Worm (Caenorhabditis elegans): Measurements from ENCODE around the gene rpn-11.

rpn-11 gene

DNA sequence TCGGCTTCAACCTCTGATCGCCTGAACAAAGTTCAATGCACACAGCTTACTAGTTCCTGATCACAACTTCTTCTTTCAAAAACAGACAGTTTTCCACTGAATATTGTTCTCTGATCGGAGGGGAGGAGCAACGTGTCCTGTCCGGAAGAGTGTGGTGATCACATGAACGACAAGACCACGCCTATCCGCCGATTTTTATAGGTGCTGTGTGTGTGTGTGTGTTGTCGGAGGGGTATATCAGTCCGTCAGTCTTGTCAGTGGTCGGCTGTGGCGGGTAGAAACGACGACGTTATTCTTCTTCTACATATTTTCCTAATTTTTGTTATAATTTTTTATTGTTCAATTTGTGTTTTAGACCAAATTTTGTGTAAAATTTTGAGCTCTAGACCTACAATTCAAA is 46.4 kb upstream of the rpn-11 start (continued):
- TF ChIP-seq zip-11 (GFP tag; IDR thresholded peaks at IDR 0.05) (no peak), dve-1 (tag; optimal IDR thresholded peaks at IDR 0.05; ENCODE audit: insufficient read depth) (peak; percentile 35), nhr-48 (tag; optimal IDR thresholded peaks at IDR 0.05) (peak; percentile 56), lsy-2 (tag; optimal IDR thresholded peaks at IDR 0.05) (no peak), zip-2 (tag; optimal IDR thresholded peaks at IDR 0.05) (no peak)

DNA sequence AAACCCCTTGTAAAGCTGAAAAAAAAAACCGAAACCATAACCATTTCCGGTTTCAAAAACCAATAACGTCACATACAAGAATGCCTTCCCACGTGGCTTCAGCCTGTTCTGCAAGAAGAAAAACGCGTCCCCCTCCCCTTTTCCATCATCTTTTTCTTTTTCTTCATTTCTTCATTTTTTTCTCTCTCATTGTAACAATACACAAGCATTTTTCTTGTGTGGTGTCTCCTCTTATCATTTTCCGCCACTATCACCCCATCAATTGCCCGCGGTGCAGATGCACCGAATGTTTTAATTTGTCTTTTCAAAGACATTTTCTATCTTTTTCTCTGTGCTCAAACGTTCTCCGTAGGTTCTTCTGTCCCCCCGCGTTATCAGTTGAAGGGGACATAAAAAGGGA is 44.8 kb upstream of the rpn-11 start:
- TF ChIP-seq aha-1 (tag): peak; percentile 85
- peak; percentile 73 to 94 for TF ChIP-seq mdl-1 (tag; optimal IDR thresholded peaks at IDR 0.05)
- TF ChIP-seq F37D6.2 (tag; optimal IDR thresholded peaks at IDR 0.05): no peak
- TF ChIP-seq rbr-2 (tag; optimal IDR thresholded peaks at IDR 0.05): peak; percentile 13
- peak in 1 of 2 experiments; percentile 37 for TF ChIP-seq hif-1 (tag; optimal IDR thresholded peaks at IDR 0.05)
- TF ChIP-seq nhr-76 (tag; optimal IDR thresholded peaks at IDR 0.05): peak; percentile 80
- TF ChIP-seq cey-2 (tag; optimal IDR thresholded peaks at IDR 0.05; ENCODE audit: borderline replicate concordance, insufficient read depth): peak; percentile 82
- peak; percentile 54; the same call in 1 of the 2 replicates for TF ChIP-seq T26A8.4 (GFP tag; IDR thresholded peaks at IDR 0.05)
- TF ChIP-seq ceh-44 (GFP tag; IDR thresholded peaks at IDR 0.05): no peak
- TF ChIP-seq ZK337.2 (GFP tag; IDR thresholded peaks at IDR 0.05): no peak
- peak; percentile 99 for TF ChIP-seq nhr-48 (tag; optimal IDR thresholded peaks at IDR 0.05)
- TF ChIP-seq lin-29 (GFP tag; IDR thresholded peaks at IDR 0.05): peak; percentile 25; the same call in 1 of the 2 replicates
- peak; percentile 75 for TF ChIP-seq nhr-102 (tag; optimal IDR thresholded peaks at IDR 0.05)
- TF ChIP-seq fkh-10 (GFP tag; optimal IDR thresholded peaks at IDR 0.05): no peak
- peak; percentile 95 for TF ChIP-seq dve-1 (tag; optimal IDR thresholded peaks at IDR 0.05; ENCODE audit: insufficient read depth)
- no peak for TF ChIP-seq madf-5 (GFP tag; IDR thresholded peaks at IDR 0.05)
- TF ChIP-seq zag-1 (tag; optimal IDR thresholded peaks at IDR 0.05): no peak
- TF ChIP-seq madf-9 (GFP tag; conservative IDR thresholded peaks at IDR 0.05): 0 out of 2 replicates have a peak, but pooled peaks have one; percentile 33
- TF ChIP-seq D1046.2 (GFP tag; IDR thresholded peaks at IDR 0.05): no peak
- TF ChIP-seq lsy-2 (tag; optimal IDR thresholded peaks at IDR 0.05): peak in 1 of 2 experiments; percentile 67
- peak; percentile 63 for TF ChIP-seq hlh-30 (tag; optimal IDR thresholded peaks at IDR 0.05; ENCODE audit: insufficient read depth)
- TF ChIP-seq unc-62 (GFP tag; optimal IDR thresholded peaks at IDR 0.05 in 1 of 2): peak; percentile 7 to 72
- no peak for TF ChIP-seq unc-62 (tag; optimal IDR thresholded peaks at IDR 0.05)
- no peak for TF ChIP-seq lin-15B (tag; optimal IDR thresholded peaks at IDR 0.05)
- peak; percentile 89 for TF ChIP-seq gei-8 (GFP tag; optimal IDR thresholded peaks at IDR 0.05)
- TF ChIP-seq nhr-6 (tag; optimal IDR thresholded peaks at IDR 0.05): peak; percentile 32
- no peak for TF ChIP-seq F10B5.3 (tag; optimal IDR thresholded peaks at IDR 0.05)
- TF ChIP-seq hlh-11 (tag; optimal IDR thresholded peaks at IDR 0.05): peak; percentile 96
- TF ChIP-seq lin-39 (tag; optimal IDR thresholded peaks at IDR 0.05): no peak
- peak; percentile 78 for TF ChIP-seq ceh-20 (GFP tag; IDR thresholded peaks at IDR 0.05)
- peak; percentile 91 for TF ChIP-seq nhr-10 (tag; optimal IDR thresholded peaks at IDR 0.05)
- TF ChIP-seq unc-39 (tag; optimal IDR thresholded peaks at IDR 0.05): no peak
- TF ChIP-seq saeg-2 (GFP tag; IDR thresholded peaks at IDR 0.05): peak; percentile 48; the same call in 1 of the 2 replicates
- peak; percentile 35 for TF ChIP-seq dpl-1 (GFP tag; optimal IDR thresholded peaks at IDR 0.05)
- peak; percentile 30 for TF ChIP-seq nhr-25 (tag; optimal IDR thresholded peaks at IDR 0.05; ENCODE audit: borderline replicate concordance, insufficient read depth)
- peak; percentile 91 for TF ChIP-seq tra-1 (GFP tag; IDR thresholded peaks at IDR 0.05)
- TF ChIP-seq dmd-8 (GFP tag; IDR thresholded peaks at IDR 0.05): no peak
- TF ChIP-seq lin-1 (GFP tag; IDR thresholded peaks at IDR 0.05): peak; percentile 86
- TF ChIP-seq ctbp-1 (GFP tag; IDR thresholded peaks at IDR 0.05): 0 out of 2 replicates have a peak, but pooled peaks have one; percentile 18
- no peak for TF ChIP-seq nhr-237 (tag; optimal IDR thresholded peaks at IDR 0.05)
- TF ChIP-seq ceh-62 (tag; optimal IDR thresholded peaks at IDR 0.05): no peak
- peak; percentile 4 to 25 for TF ChIP-seq daf-16 (GFP tag; optimal IDR thresholded peaks at IDR 0.05)
- TF ChIP-seq daf-16 (tag; optimal IDR thresholded peaks at IDR 0.05): peak; percentile 89
- TF ChIP-seq Y5F2A.4 (GFP tag; optimal IDR thresholded peaks at IDR 0.05): no peak
- TF ChIP-seq nhr-42 (GFP tag; IDR thresholded peaks at IDR 0.05): no peak
- TF ChIP-seq T20F7.1 (GFP tag; optimal IDR thresholded peaks at IDR 0.05): no peak
- TF ChIP-seq mdt-29 (GFP tag; IDR thresholded peaks at IDR 0.05): no peak

Measured in whole organism, L4 larva.